Worm (Caenorhabditis elegans) whole organism, L2 larva: ENCODE data around the gene Y56A3A.33.

ENCODE experiments used
- ZK546.5 ChIP-seq: sonication (generic microtip); optimal IDR thresholded peaks from 2 replicates; lab custom pipeline; 2017; ENCODE audit warnings: missing biosample characterization, missing genetic modification characterization
- alr-1 ChIP-seq: fragments of 150-350 bp; optimal IDR thresholded peaks from 2 replicates; lab custom pipeline; 2014; ENCODE audit warnings: missing biosample characterization, missing genetic modification characterization
- elt-3 ChIP-seq: sonication (generic microtip); optimal IDR thresholded peaks from 2 replicates; lab custom pipeline; 2017; ENCODE audit warnings: missing biosample characterization, missing genetic modification characterization
- fos-1 ChIP-seq: fragments of 150-350 bp; optimal IDR thresholded peaks from 2 replicates; lab custom pipeline; 2014; ENCODE audit warnings: missing biosample characterization, missing genetic modification characterization
- lsy-2 ChIP-seq, 2 experiments: fragments of 150-350 bp in 1 of 2; sonication (generic microtip) in 1 of 2; optimal IDR thresholded peaks; 2 replicates each; lab custom pipeline; 2014 to 2017; ENCODE audit warnings: missing biosample characterization in 2 of 2, missing genetic modification characterization in 2 of 2
- nhr-11 ChIP-seq: fragments of 150-350 bp; optimal IDR thresholded peaks from 2 replicates; lab custom pipeline; 2014; ENCODE audit warnings: missing biosample characterization, missing genetic modification characterization
- nhr-129 ChIP-seq: fragments of 150-350 bp; optimal IDR thresholded peaks from 2 replicates; lab custom pipeline; 2014; ENCODE audit warnings: missing biosample characterization, missing genetic modification characterization
- nhr-23 ChIP-seq: fragments of 150-350 bp; optimal IDR thresholded peaks from 2 replicates; lab custom pipeline; 2014; ENCODE audit warnings: missing biosample characterization, missing genetic modification reagents, missing genetic modification characterization
- snpc-4 ChIP-seq: fragments of 150-350 bp; optimal IDR thresholded peaks from 2 replicates; lab custom pipeline; 2014; ENCODE audit warnings: missing biosample characterization, missing genetic modification characterization
- unc-62 ChIP-seq: fragments of 150-350 bp; optimal IDR thresholded peaks from 2 replicates; lab custom pipeline; 2014; ENCODE audit warnings: missing biosample characterization, missing genetic modification reagents, missing genetic modification characterization
- ztf-11 ChIP-seq: sonication (generic microtip); optimal IDR thresholded peaks from 2 replicates; lab custom pipeline; 2017; ENCODE audit warnings: missing biosample characterization, missing genetic modification characterization

- TF ChIP-seq unc-62 (GFP tag; lab: Kevin White, UChicago) (no peak), snpc-4 (tag; lab: Kevin White, UChicago) (no peak), fos-1 (tag; lab: Kevin White, UChicago) (no peak), nhr-129 (tag; lab: Kevin White, UChicago) (no peak), nhr-11 (tag; lab: Kevin White, UChicago) (no peak), alr-1 (tag; lab: Kevin White, UChicago) (no peak), ZK546.5 (tag; lab: Kevin White, UChicago) (no peak), ztf-11 (no peak), nhr-23 (tag; lab: Kevin White, UChicago) (no peak), elt-3 (tag; lab: Kevin White, UChicago) (no peak), lsy-2 (tag; optimal IDR thresholded peaks at IDR 0.05; lab: Kevin White, UChicago) (no peak)
Observed at ce11 chrIII:11951111-11951510, 51.6 kb downstream of the Y56A3A.33 start.
